Fruit fly (Drosophila melanogaster) whole organism, larva: Measurements from ENCODE around the gene dyw.
A peak's percentile ranks its signal among the peaks of the same experiment; 100 is the strongest.

Experiments used
- noc ChIP-seq: fragments of 200-800 bp; sonication (Bioruptor generic); optimal IDR thresholded peaks from 3 replicates; lab custom pipeline; 2019; ENCODE audit warnings: missing biosample characterization, mild to moderate bottlenecking, missing genetic modification characterization, moderate library complexity

dyw gene

dm6 chrX:2693786-2694185, at the start of gene dyw:
TSS of gene dyw (minus strand) at chrX:2693886.
- TF ChIP-seq noc (tag; lab: Kevin White, UChicago): no peak

- TF ChIP-seq noc (tag; lab: Kevin White, UChicago): peak; percentile 89
These were observed 49.3 kb upstream of the dyw start for dm6 chrX:2743020-2743419.

- TF ChIP-seq noc (tag; lab: Kevin White, UChicago): no peak
These were observed 48.4 kb upstream of the dyw start for dm6 chrX:2742067-2742466.

- TF ChIP-seq noc (tag; lab: Kevin White, UChicago): no peak
These were observed 46.4 kb upstream of the dyw start, which contains the start of gene kirre for dm6 chrX:2740084-2740483. TSS of gene kirre (plus strand) at chrX:2740384.

dm6 chrX:2738663-2739062, 45.0 kb upstream of the dyw start, which contains the start of gene crm:
TSS of gene crm (minus strand) at chrX:2738773.
- no peak for TF ChIP-seq noc (tag; lab: Kevin White, UChicago)

- peak; percentile 58 for TF ChIP-seq noc (tag; lab: Kevin White, UChicago)
These were observed 38.4 kb upstream of the dyw start, which contains the start of the genes ttm50 and CG2712 for dm6 chrX:2732127-2732526. TSS of gene ttm50 (minus strand) at chrX:2732190. TSS of gene CG2712 (plus strand) at chrX:2732469.

dm6 chrX:2727506-2727905, 33.8 kb upstream of the dyw start, which contains the start of gene dwg:
TSS of gene dwg (plus strand) at chrX:2727698.
- no peak for TF ChIP-seq noc (tag; lab: Kevin White, UChicago)

- TF ChIP-seq noc (tag; lab: Kevin White, UChicago): no peak
These were observed 32.7 kb upstream of the dyw start, which contains the start of gene vilya for dm6 chrX:2726420-2726819. TSS of gene vilya (plus strand) at chrX:2726678.

- no peak for TF ChIP-seq noc (tag; lab: Kevin White, UChicago)
These were observed 26.4 kb upstream of the dyw start, which contains the start of gene CG2701 for dm6 chrX:2720122-2720521. TSS of gene CG2701 (minus strand) at chrX:2720327.

- TF ChIP-seq noc (tag; lab: Kevin White, UChicago): no peak
These were observed 21.0 kb upstream of the dyw start for dm6 chrX:2714730-2715129.

- no peak for TF ChIP-seq noc (tag; lab: Kevin White, UChicago)
These were observed 20.1 kb upstream of the dyw start, which contains the start of the genes CG2685 and CG2694 for dm6 chrX:2713776-2714175. TSS of gene CG2685 (minus strand) at chrX:2713960. TSS of gene CG2694 (plus strand) at chrX:2714079.

dm6 chrX:2708156-2708734, 14.6 kb upstream of the dyw start, which contains the start of gene CG2681:
TSS of gene CG2681 (plus strand) at chrX:2708684.
- no peak for TF ChIP-seq noc (tag; lab: Kevin White, UChicago)

dm6 chrX:2707377-2708090, 13.8 kb upstream of the dyw start, which contains the start of gene CG2680:
TSS of gene CG2680 (minus strand) at chrX:2707427.
- no peak for TF ChIP-seq noc (tag; lab: Kevin White, UChicago)

- TF ChIP-seq noc (tag; lab: Kevin White, UChicago): no peak
These were observed 10.6 kb upstream of the dyw start, which contains the start of gene eIF2Bbeta for dm6 chrX:2704134-2704773. TSS of gene eIF2Bbeta (plus strand) at chrX:2704571.

- peak; percentile 100 for TF ChIP-seq noc (tag; lab: Kevin White, UChicago)
These were observed 10.0 kb upstream of the dyw start, which contains the start of gene Ugalt for dm6 chrX:2703693-2704092. TSS of gene Ugalt (minus strand) at chrX:2703852.
